Worm (Caenorhabditis elegans) whole organism, L4/young adult: ENCODE measurements around the gene ZK353.10.

Experiments
- W03F9.2 ChIP-seq: fragments of 150-350 bp; optimal IDR thresholded peaks from 2 replicates; lab custom pipeline; 2014; ENCODE audit warnings: missing biosample characterization, missing genetic modification characterization
- dao-5 ChIP-seq: sonication (generic microtip); optimal IDR thresholded peaks from 2 replicates; lab custom pipeline; 2016; ENCODE audit warnings: missing genotype, missing genetic modification characterization, moderate library complexity, missing compliant biosample characterization
- him-1 ChIP-seq: sonication (generic microtip); optimal IDR thresholded peaks from 2 replicates; lab custom pipeline; 2016; ENCODE audit warnings: missing genotype, missing genetic modification reagents, missing genetic modification characterization, missing compliant biosample characterization

ce11 chrIII:8432143-8432542 lies 37.9 kb upstream of the ZK353.10 start, which contains the start of gene ZK1236.5:
- no peak for TF ChIP-seq W03F9.2 (tag; lab: Kevin White, UChicago)
- no peak for TF ChIP-seq him-1 (tag; lab: Kevin White, UChicago)
- TF ChIP-seq dao-5 (tag; lab: Kevin White, UChicago), result no peak
